Worm (Caenorhabditis elegans) whole organism, L4/young adult: ENCODE data around the gene ssup-72.

Experiments used
- W03F9.2 ChIP-seq: fragments of 150-350 bp; optimal IDR thresholded peaks from 2 replicates; lab custom pipeline; 2014; ENCODE audit warnings: missing biosample characterization, missing genetic modification characterization
- dao-5 ChIP-seq: sonication (generic microtip); optimal IDR thresholded peaks from 2 replicates; lab custom pipeline; 2016; ENCODE audit warnings: missing genotype, missing genetic modification characterization, moderate library complexity, missing compliant biosample characterization
- him-1 ChIP-seq: sonication (generic microtip); optimal IDR thresholded peaks from 2 replicates; lab custom pipeline; 2016; ENCODE audit warnings: missing genotype, missing genetic modification reagents, missing genetic modification characterization, missing compliant biosample characterization

DNA sequence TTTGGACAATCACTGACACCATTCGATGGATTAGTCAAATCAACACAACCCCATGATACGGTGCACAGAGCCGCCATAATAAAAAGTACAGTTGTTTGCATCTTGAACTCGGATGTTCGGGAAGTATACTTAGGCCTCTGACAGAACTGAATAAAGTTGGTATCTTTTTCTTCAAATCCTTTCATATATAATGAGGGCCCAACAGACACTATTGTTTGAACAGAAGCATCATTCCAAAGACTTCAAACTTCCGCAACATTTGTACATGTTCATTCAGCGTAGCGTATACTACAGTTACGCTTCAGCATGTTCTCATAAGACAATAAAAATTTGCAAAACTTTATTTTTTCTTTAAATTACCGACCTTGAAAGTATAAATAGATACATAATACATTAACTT is 24.4 kb upstream of the ssup-72 start, which contains the start of gene F41G3.19:
- no peak for TF ChIP-seq W03F9.2
- TF ChIP-seq him-1: no peak
- TF ChIP-seq dao-5: no peak
